Fruit fly (Drosophila melanogaster) whole organism, wandering third instar larva: ENCODE data around the gene CG33912.

Experiments
- Abd-B ChIP-seq: fragments of >200 bp; optimal IDR thresholded peaks from 2 replicates; lab custom pipeline; 2017; ENCODE audit warnings: missing biosample characterization, missing genetic modification characterization
- CG32264 ChIP-seq: fragments of 200-800 bp; sonication (Bioruptor generic); optimal IDR thresholded peaks from 2 replicates; lab custom pipeline; 2016; ENCODE audit warnings: missing biosample characterization, missing genetic modification characterization
- CG9705 ChIP-seq: fragments of 200-800 bp; sonication (Bioruptor generic); optimal IDR thresholded peaks from 2 replicates; lab custom pipeline; 2018; ENCODE audit warnings: missing biosample characterization, mild to moderate bottlenecking, missing genetic modification characterization
- CrebA ChIP-seq: fragments of 200-800 bp; sonication (Bioruptor generic); optimal IDR thresholded peaks from 2 replicates; lab custom pipeline; 2016; ENCODE audit warnings: missing biosample characterization, mild to moderate bottlenecking, missing genetic modification characterization, borderline replicate concordance
- Dfd ChIP-seq: fragments of >200 bp; optimal IDR thresholded peaks from 2 replicates; lab custom pipeline; 2017; ENCODE audit warnings: missing biosample characterization, missing genetic modification characterization
- Dif ChIP-seq: fragments of 200-275, 200-300 bp; sonication (Bioruptor generic); optimal IDR thresholded peaks from 2 replicates; lab custom pipeline; 2018; ENCODE audit warnings: missing biosample characterization, missing genetic modification characterization; ENCODE audit not compliant: partially characterized antibody
- GATAd ChIP-seq: sonication (Bioruptor generic); optimal IDR thresholded peaks from 2 replicates; lab custom pipeline; 2016; ENCODE audit warnings: missing biosample characterization, missing genetic modification characterization
- HLH106 ChIP-seq: fragments of 200-800 bp; optimal IDR thresholded peaks from 3 replicates; lab custom pipeline; 2019; ENCODE audit warnings: missing biosample characterization, mild to moderate bottlenecking, missing genetic modification characterization, moderate library complexity
- Hnf4 ChIP-seq: fragments of 200-800 bp; sonication (Bioruptor generic); optimal IDR thresholded peaks from 2 replicates; lab custom pipeline; 2016; ENCODE audit warnings: missing biosample characterization, mild to moderate bottlenecking, missing genetic modification characterization
- Hr78 ChIP-seq: fragments of >200 bp; optimal IDR thresholded peaks from 2 replicates; lab custom pipeline; 2017; ENCODE audit warnings: missing biosample characterization, missing genetic modification characterization
- Hr83 ChIP-seq: fragments of 200-300 bp; sonication (Bioruptor generic); optimal IDR thresholded peaks from 2 replicates; lab custom pipeline; 2016; ENCODE audit warnings: missing biosample characterization, mild to moderate bottlenecking, missing genetic modification characterization, moderate library complexity; ENCODE audit not compliant: poor library complexity, severe bottlenecking
- Jra ChIP-seq: sonication (Bioruptor generic); optimal IDR thresholded peaks from 2 replicates; lab custom pipeline; 2016; ENCODE audit warnings: missing biosample characterization, missing genetic modification characterization
- Mio ChIP-seq: sonication (Bioruptor generic); optimal IDR thresholded peaks from 2 replicates; lab custom pipeline; 2016; ENCODE audit warnings: missing biosample characterization, missing genetic modification characterization
- Myc ChIP-seq: fragments of >200 bp; optimal IDR thresholded peaks from 2 replicates; lab custom pipeline; 2017
- N ChIP-seq: fragments of >200 bp; optimal IDR thresholded peaks from 2 replicates; lab custom pipeline; 2018; ENCODE audit warnings: missing biosample characterization, missing external identifiers, missing genetic modification characterization
- OdsH ChIP-seq: fragments of 200-800 bp; sonication (Bioruptor generic); optimal IDR thresholded peaks from 2 replicates; lab custom pipeline; 2016; ENCODE audit warnings: missing biosample characterization, mild to moderate bottlenecking, missing genetic modification characterization
- Sp1 ChIP-seq: fragments of 200-800 bp; sonication (Bioruptor generic); optimal IDR thresholded peaks from 3 replicates; lab custom pipeline; 2019; ENCODE audit warnings: missing biosample characterization, mild to moderate bottlenecking, missing genetic modification characterization, moderate library complexity
- Vsx2 ChIP-seq: fragments of 200-300, 225-300 bp; sonication (Bioruptor generic); optimal IDR thresholded peaks from 2 replicates; lab custom pipeline; 2018; ENCODE audit warnings: missing biosample characterization, missing genetic modification characterization; ENCODE audit not compliant: partially characterized antibody
- br ChIP-seq: fragments of 200-800 bp; sonication (Bioruptor generic); optimal IDR thresholded peaks from 2 replicates; lab custom pipeline; 2016; ENCODE audit warnings: missing biosample characterization, missing genetic modification characterization
- brk ChIP-seq: fragments of 200-800 bp; sonication (Bioruptor generic); optimal IDR thresholded peaks from 2 replicates; lab custom pipeline; 2016; ENCODE audit warnings: missing biosample characterization, mild to moderate bottlenecking, missing genetic modification characterization
- dl ChIP-seq, 2 experiments: fragments of 175-275, 200-275 bp in 1 of 2; fragments of 200-275 bp in 1 of 2; sonication (Bioruptor generic); optimal IDR thresholded peaks; lab custom pipeline; 2018; ENCODE audit warnings: mild to moderate bottlenecking in 2 of 2, missing biosample characterization in 2 of 2, missing genetic modification characterization in 2 of 2, moderate library complexity in 2 of 2; ENCODE audit not compliant: partially characterized antibody in 2 of 2, insufficient read depth in 1 of 2
- dmrt93B ChIP-seq: fragments of 200-800 bp; sonication (Bioruptor generic); optimal IDR thresholded peaks from 2 replicates; lab custom pipeline; 2018; ENCODE audit warnings: missing biosample characterization, mild to moderate bottlenecking, missing genetic modification characterization
- dsf ChIP-seq: sonication (Bioruptor generic); optimal IDR thresholded peaks from 2 replicates; lab custom pipeline; 2016; ENCODE audit warnings: missing biosample characterization, missing genetic modification characterization, borderline replicate concordance
- ey ChIP-seq: fragments of 200-800 bp; sonication (Bioruptor generic); optimal IDR thresholded peaks from 2 replicates; lab custom pipeline; 2016; ENCODE audit warnings: missing biosample characterization, missing genetic modification characterization
- foxo ChIP-seq, 2 experiments: fragments of 200-800 bp; sonication (Bioruptor generic); optimal IDR thresholded peaks; 2 replicates in 1 of 2; 3 replicates in 1 of 2; lab custom pipeline; 2016 to 2017; ENCODE audit warnings: missing biosample characterization in 2 of 2, missing genetic modification characterization in 2 of 2
- fru ChIP-seq: fragments of 200-800 bp; sonication (Bioruptor generic); optimal IDR thresholded peaks from 3 replicates; lab custom pipeline; 2016; ENCODE audit warnings: missing biosample characterization, mild to moderate bottlenecking, missing genetic modification characterization
- h ChIP-seq: fragments of 200-800 bp; sonication (Bioruptor generic); optimal IDR thresholded peaks from 3 replicates; lab custom pipeline; 2016; ENCODE audit warnings: missing biosample characterization, mild to moderate bottlenecking, missing genetic modification characterization
- jim ChIP-seq: fragments of 175-275, 200-325 bp; sonication (Bioruptor generic); optimal IDR thresholded peaks from 2 replicates; lab custom pipeline; 2016; ENCODE audit warnings: missing biosample characterization, mild to moderate bottlenecking, missing genetic modification characterization
- lola ChIP-seq: fragments of >200 bp; optimal IDR thresholded peaks from 2 replicates; lab custom pipeline; 2017; ENCODE audit warnings: missing biosample characterization, missing genetic modification characterization
- pan ChIP-seq: fragments of >200 bp; optimal IDR thresholded peaks from 2 replicates; lab custom pipeline; 2017
- psq ChIP-seq: fragments of 200-800 bp; sonication (Bioruptor generic); optimal IDR thresholded peaks from 3 replicates; lab custom pipeline; 2017; ENCODE audit warnings: missing biosample characterization, mild to moderate bottlenecking, missing genetic modification characterization, moderate library complexity
- rgr ChIP-seq: fragments of 200-800 bp; sonication (Bioruptor generic); optimal IDR thresholded peaks from 3 replicates; lab custom pipeline; 2016; ENCODE audit warnings: missing biosample characterization, mild to moderate bottlenecking, missing genetic modification characterization
- sage ChIP-seq: fragments of 200-800 bp; sonication (Bioruptor generic); optimal IDR thresholded peaks from 2 replicates; lab custom pipeline; 2016; ENCODE audit warnings: missing biosample characterization, mild to moderate bottlenecking, missing genetic modification characterization
- sv ChIP-seq: fragments of 200-800 bp; sonication (Bioruptor generic); optimal IDR thresholded peaks from 3 replicates; lab custom pipeline; 2016; ENCODE audit warnings: missing biosample characterization, missing genetic modification characterization
- tai ChIP-seq: sonication (Bioruptor generic); optimal IDR thresholded peaks from 2 replicates; lab custom pipeline; 2016; ENCODE audit warnings: missing biosample characterization, missing genetic modification characterization
- usp ChIP-seq: fragments of >200 bp; optimal IDR thresholded peaks from 2 replicates; lab custom pipeline; 2017; ENCODE audit warnings: missing biosample characterization, missing genetic modification characterization
- woc ChIP-seq: sonication (Bioruptor generic); optimal IDR thresholded peaks from 2 replicates; lab custom pipeline; 2016; ENCODE audit warnings: missing biosample characterization, mild to moderate bottlenecking, missing genetic modification characterization

CG33912 gene

dm6 chr3L:20748577-20748976, 6.9 kb downstream of the CG33912 start:
- no peak for TF ChIP-seq tai (GFP tag; lab: Kevin White, UChicago)
- TF ChIP-seq lola (GFP tag; lab: Kevin White, UChicago) = no peak
- no peak for TF ChIP-seq fru (GFP tag; lab: Kevin White, UChicago)
- TF ChIP-seq Vsx2 (GFP tag; lab: Kevin White, UChicago) = no peak
- no peak for TF ChIP-seq usp
- no peak for TF ChIP-seq Sp1
- TF ChIP-seq OdsH = no peak

dm6 chr3L:20747299-20747925, 8.1 kb downstream of the CG33912 start:
- no peak for TF ChIP-seq brk (GFP tag; lab: Kevin White, UChicago)
- no peak for TF ChIP-seq Hr83 (GFP tag; lab: Kevin White, UChicago)
- TF ChIP-seq Hnf4 (GFP tag; lab: Kevin White, UChicago) = no peak
- no peak for TF ChIP-seq dmrt93B (GFP tag; lab: Kevin White, UChicago)
- no peak for TF ChIP-seq Abd-B (GFP tag; lab: Kevin White, UChicago)
- no peak for TF ChIP-seq dsf (GFP tag; lab: Kevin White, UChicago)
- TF ChIP-seq Dfd (GFP tag; lab: Kevin White, UChicago) = no peak
- no peak for TF ChIP-seq CG32264 (GFP tag; lab: Kevin White, UChicago)
- TF ChIP-seq sage (GFP tag; lab: Kevin White, UChicago) = no peak
- TF ChIP-seq foxo (GFP tag; optimal IDR thresholded peaks at IDR 0.05; lab: Kevin White, UChicago) = peak in 1 of 2 experiments; percentile 17
- TF ChIP-seq Hr78 (GFP tag; lab: Kevin White, UChicago) = no peak
- TF ChIP-seq Myc (lab: Kevin White, UChicago) = no peak
- TF ChIP-seq ey = no peak
- TF ChIP-seq N (GFP tag; lab: Kevin White, UChicago) = no peak
- no peak for TF ChIP-seq psq (GFP tag; lab: Kevin White, UChicago)
- no peak for TF ChIP-seq CrebA
- TF ChIP-seq Dif (GFP tag; lab: Kevin White, UChicago) = no peak
- peak; percentile 36 for TF ChIP-seq fru (GFP tag; lab: Kevin White, UChicago)
- TF ChIP-seq OdsH = no peak
- TF ChIP-seq Sp1 = peak; percentile 8
- no peak for TF ChIP-seq woc (GFP tag; lab: Kevin White, UChicago)
- no peak for TF ChIP-seq pan (lab: Kevin White, UChicago)
- TF ChIP-seq sv (GFP tag; lab: Kevin White, UChicago) = no peak
- peak; percentile 3 for TF ChIP-seq rgr (GFP tag; lab: Kevin White, UChicago)
- TF ChIP-seq dl (GFP tag; optimal IDR thresholded peaks at IDR 0.05; lab: Kevin White, UChicago; ENCODE audit: insufficient read depth in 1 of 2, partially characterized antibody in 2 of 2) = no peak
- no peak for TF ChIP-seq usp
- TF ChIP-seq Mio (GFP tag; lab: Kevin White, UChicago) = no peak
- TF ChIP-seq Vsx2 (GFP tag; lab: Kevin White, UChicago) = no peak
- TF ChIP-seq GATAd = no peak
- TF ChIP-seq Jra (GFP tag; lab: Kevin White, UChicago) = no peak
- no peak for TF ChIP-seq jim (GFP tag; lab: Kevin White, UChicago)
- no peak for TF ChIP-seq CG9705
- TF ChIP-seq br = no peak
- TF ChIP-seq HLH106 (tag; lab: Kevin White, UChicago) = peak; percentile 21
- no peak for TF ChIP-seq tai (GFP tag; lab: Kevin White, UChicago)
- peak; percentile 20 for TF ChIP-seq h

dm6 chr3L:20739414-20739813, 16.1 kb downstream of the CG33912 start, which contains the start of gene Gr77a:
Gene Gr77a, minus strand, starts transcription at chr3L:20739430.
- peak; percentile 7 for TF ChIP-seq fru (GFP tag; lab: Kevin White, UChicago)
- no peak for TF ChIP-seq Hnf4 (GFP tag; lab: Kevin White, UChicago)
- no peak for TF ChIP-seq Vsx2 (GFP tag; lab: Kevin White, UChicago)
- no peak for TF ChIP-seq HLH106 (tag; lab: Kevin White, UChicago)
- TF ChIP-seq h = no peak
- TF ChIP-seq jim (GFP tag; lab: Kevin White, UChicago) = no peak
- TF ChIP-seq rgr (GFP tag; lab: Kevin White, UChicago) = peak; percentile 0
- TF ChIP-seq foxo (GFP tag; optimal IDR thresholded peaks at IDR 0.05; lab: Kevin White, UChicago) = peak in 1 of 2 experiments; percentile 19
- no peak for TF ChIP-seq CG32264 (GFP tag; lab: Kevin White, UChicago)
- TF ChIP-seq Abd-B (GFP tag; lab: Kevin White, UChicago) = no peak
- TF ChIP-seq Hr78 (GFP tag; lab: Kevin White, UChicago) = no peak
- TF ChIP-seq dmrt93B (GFP tag; lab: Kevin White, UChicago) = no peak
